Worm (Caenorhabditis elegans) whole organism, late embryonic: ENCODE results near the gene C14C11.2.

Experiments
- C08G9.2 ChIP-seq: sonication (generic microtip); optimal IDR thresholded peaks from 2 replicates; lab custom pipeline; 2016; ENCODE audit warnings: mild to moderate bottlenecking, missing genetic modification characterization, moderate library complexity, missing compliant biosample characterization
- C38D4.7 ChIP-seq: fragments of 200-800 bp; sonication (Bioruptor generic); optimal IDR thresholded peaks from 2 replicates; lab custom pipeline; 2018; ENCODE audit warnings: mild to moderate bottlenecking, missing genetic modification characterization, moderate library complexity, missing compliant biosample characterization
- F13H6.1 ChIP-seq: sonication (generic microtip); optimal IDR thresholded peaks from 2 replicates; lab custom pipeline; 2016; ENCODE audit warnings: missing genetic modification characterization, missing compliant biosample characterization
- K02D7.2 ChIP-seq: sonication (generic microtip); optimal IDR thresholded peaks from 2 replicates; lab custom pipeline; 2017; ENCODE audit warnings: mild to moderate bottlenecking, missing genetic modification characterization, missing compliant biosample characterization
- T23F11.4 ChIP-seq: fragments of 200-800 bp; sonication (Bioruptor generic); optimal IDR thresholded peaks from 2 replicates; lab custom pipeline; 2018; ENCODE audit warnings: mild to moderate bottlenecking, missing genetic modification characterization, missing compliant biosample characterization
- Y22D7AL.16 ChIP-seq: sonication (generic microtip); optimal IDR thresholded peaks from 2 replicates; lab custom pipeline; 2016; ENCODE audit warnings: missing genetic modification characterization, missing compliant biosample characterization
- ahr-1 ChIP-seq: sonication (generic microtip); optimal IDR thresholded peaks from 2 replicates; lab custom pipeline; 2016; ENCODE audit warnings: missing genetic modification characterization, missing compliant biosample characterization
- ceh-18 ChIP-seq: sonication (generic microtip); optimal IDR thresholded peaks from 2 replicates; lab custom pipeline; 2016; ENCODE audit warnings: missing genetic modification characterization, missing compliant biosample characterization
- ceh-2 ChIP-seq: sonication (generic microtip); optimal IDR thresholded peaks from 2 replicates; lab custom pipeline; 2016; ENCODE audit warnings: missing genotype, missing genetic modification characterization, missing compliant biosample characterization
- ceh-22 ChIP-seq: sonication (generic microtip); optimal IDR thresholded peaks from 2 replicates; lab custom pipeline; 2017; ENCODE audit warnings: missing biosample characterization, missing genetic modification characterization
- ceh-24 ChIP-seq: sonication (generic microtip); optimal IDR thresholded peaks from 2 replicates; lab custom pipeline; 2016; ENCODE audit warnings: mild to moderate bottlenecking, missing genetic modification characterization, missing compliant biosample characterization
- ceh-30 ChIP-seq: fragments of 150-350 bp; optimal IDR thresholded peaks from 2 replicates; lab custom pipeline; 2014; ENCODE audit warnings: missing biosample characterization, missing genetic modification characterization
- ceh-45 ChIP-seq: fragments of 200-800 bp; sonication (Bioruptor generic); IDR thresholded peaks from 2 replicates; pipeline ENCODE4 v1.3.6; 2022; ENCODE audit warnings: missing genetic modification reagents, missing genetic modification characterization, missing compliant biosample characterization
- ceh-6 ChIP-seq: fragments of 200-800 bp; sonication (Bioruptor generic); optimal IDR thresholded peaks from 2 replicates; lab custom pipeline; 2018; ENCODE audit warnings: mild to moderate bottlenecking, missing genetic modification characterization, missing compliant biosample characterization
- che-1 ChIP-seq: sonication (generic microtip); optimal IDR thresholded peaks from 2 replicates; lab custom pipeline; 2016; ENCODE audit warnings: mild to moderate bottlenecking, missing genetic modification characterization, missing compliant biosample characterization
- dmd-4 ChIP-seq: sonication (generic microtip); optimal IDR thresholded peaks from 2 replicates; lab custom pipeline; 2016; ENCODE audit warnings: borderline replicate concordance, missing genetic modification characterization, missing compliant biosample characterization
- elt-2 ChIP-seq: sonication (generic microtip); optimal IDR thresholded peaks from 2 replicates; lab custom pipeline; 2016; ENCODE audit warnings: missing genetic modification reagents, missing genetic modification characterization, missing compliant biosample characterization
- elt-4 ChIP-seq: sonication (generic microtip); optimal IDR thresholded peaks from 2 replicates; lab custom pipeline; 2016; ENCODE audit warnings: missing genetic modification characterization, missing compliant biosample characterization
- fkh-6 ChIP-seq: sonication (generic microtip); optimal IDR thresholded peaks from 2 replicates; lab custom pipeline; 2016; ENCODE audit warnings: missing genetic modification characterization, missing compliant biosample characterization
- gmeb-2 ChIP-seq: sonication (generic microtip); optimal IDR thresholded peaks from 2 replicates; lab custom pipeline; 2016; ENCODE audit warnings: missing genetic modification characterization, inconsistent platforms, missing compliant biosample characterization
- hlh-13 ChIP-seq: fragments of 200-800 bp; sonication (Bioruptor generic); optimal IDR thresholded peaks from 2 replicates; lab custom pipeline; 2018; ENCODE audit warnings: mild to moderate bottlenecking, missing genetic modification characterization, missing compliant biosample characterization
- hlh-15 ChIP-seq: sonication (generic microtip); optimal IDR thresholded peaks from 2 replicates; lab custom pipeline; 2016; ENCODE audit warnings: missing genetic modification characterization, missing compliant biosample characterization
- hlh-8 ChIP-seq: sonication (generic microtip); optimal IDR thresholded peaks from 2 replicates; lab custom pipeline; 2016; ENCODE audit warnings: missing genotype, missing genetic modification characterization, missing compliant biosample characterization
- lim-6 ChIP-seq: sonication (generic microtip); optimal IDR thresholded peaks from 2 replicates; lab custom pipeline; 2016; ENCODE audit warnings: missing genetic modification characterization, missing compliant biosample characterization
- lin-11 ChIP-seq: fragments of 200-800 bp; sonication (Bioruptor generic); optimal IDR thresholded peaks from 2 replicates; lab custom pipeline; 2018; ENCODE audit warnings: mild to moderate bottlenecking, missing genetic modification characterization, missing compliant biosample characterization
- mec-3 ChIP-seq: sonication (generic microtip); optimal IDR thresholded peaks from 2 replicates; lab custom pipeline; 2016; ENCODE audit warnings: borderline replicate concordance, missing genetic modification characterization, missing compliant biosample characterization
- nfya-1 ChIP-seq: sonication (generic microtip); optimal IDR thresholded peaks from 2 replicates; lab custom pipeline; 2017; ENCODE audit warnings: missing genetic modification characterization, mild to moderate bottlenecking, missing compliant biosample characterization, antibody characterized with exemption, moderate library complexity
- nhr-232 ChIP-seq: sonication (generic microtip); optimal IDR thresholded peaks from 2 replicates; lab custom pipeline; 2016; ENCODE audit warnings: missing genetic modification characterization, missing compliant biosample characterization
- pag-3 ChIP-seq: sonication (generic microtip); optimal IDR thresholded peaks from 2 replicates; lab custom pipeline; 2016; ENCODE audit warnings: missing compliant biosample characterization, missing genetic modification characterization, borderline replicate concordance
- pat-9 ChIP-seq: fragments of 200-800 bp; sonication (Bioruptor generic); optimal IDR thresholded peaks from 2 replicates; lab custom pipeline; 2018; ENCODE audit warnings: mild to moderate bottlenecking, missing genetic modification characterization, moderate library complexity, missing compliant biosample characterization
- pax-1 ChIP-seq: fragments of 150-350 bp; optimal IDR thresholded peaks from 2 replicates; lab custom pipeline; 2014; ENCODE audit warnings: missing biosample characterization, missing genetic modification characterization
- pha-2 ChIP-seq: sonication (generic microtip); optimal IDR thresholded peaks from 2 replicates; lab custom pipeline; 2017; ENCODE audit warnings: mild to moderate bottlenecking, missing genetic modification characterization, missing compliant biosample characterization
- pros-1 ChIP-seq: fragments of 150-350 bp; optimal IDR thresholded peaks from 2 replicates; lab custom pipeline; 2014; ENCODE audit warnings: missing biosample characterization, missing genetic modification reagents, missing genetic modification characterization
- ref-2 ChIP-seq: sonication (generic microtip); optimal IDR thresholded peaks from 2 replicates; lab custom pipeline; 2016; ENCODE audit warnings: missing genetic modification characterization, missing compliant biosample characterization
- sox-2 ChIP-seq: fragments of 200-800 bp; sonication (Bioruptor generic); IDR thresholded peaks from 2 replicates; pipeline ENCODE4 v1.3.6; 2022; ENCODE audit warnings: missing genetic modification reagents, missing genetic modification characterization, missing compliant biosample characterization
- tbx-2 ChIP-seq: sonication (generic microtip); optimal IDR thresholded peaks from 2 replicates; lab custom pipeline; 2016; ENCODE audit warnings: missing genetic modification characterization, missing compliant biosample characterization
- tbx-7 ChIP-seq: sonication (generic microtip); optimal IDR thresholded peaks from 2 replicates; lab custom pipeline; 2016; ENCODE audit warnings: missing genotype, missing genetic modification characterization, missing compliant biosample characterization
- unc-3 ChIP-seq, 2 experiments: fragments of 200-800 bp in 1 of 2; sonication (Bioruptor generic) in 1 of 2; sonication (generic microtip) in 1 of 2; conservative IDR thresholded peaks in 1 of 2; optimal IDR thresholded peaks in 1 of 2; 2 replicates each; pipeline versions ENCODE4 v1.3.6 to Lab custom; 2016 to 2022; ENCODE audit warnings: missing compliant biosample characterization in 2 of 2, missing genetic modification characterization in 2 of 2, missing genetic modification reagents in 1 of 2
- unc-86 ChIP-seq: sonication (generic microtip); optimal IDR thresholded peaks from 2 replicates; lab custom pipeline; 2016; ENCODE audit warnings: missing genetic modification characterization, missing compliant biosample characterization
- zip-5 ChIP-seq: sonication (generic microtip); optimal IDR thresholded peaks from 2 replicates; lab custom pipeline; 2016; ENCODE audit warnings: missing genetic modification characterization, missing compliant biosample characterization

C14C11.2 gene

ce11 chrV:5660604-5661209, at the start of gene C14C11.2, which contains the start of gene mut-14:
Gene C14C11.2 (plus strand): TSS chrV:5661159.
Gene mut-14 (minus strand): TSS chrV:5660704.
- TF ChIP-seq pag-3 (tag; lab: Kevin White, UChicago) (no peak), T23F11.4 (GFP tag; lab: Kevin White, UChicago) (no peak), gmeb-2 (tag; lab: Kevin White, UChicago) (no peak), tbx-2 (tag; lab: Kevin White, UChicago) (no peak), unc-3 (GFP tag; conservative IDR thresholded peaks at IDR 0.05; lab: Robert Waterston, UW) (no peak), unc-3 (tag; optimal IDR thresholded peaks at IDR 0.05; lab: Kevin White, UChicago) (no peak), unc-86 (no peak), ceh-30 (no peak), nhr-232 (tag; lab: Kevin White, UChicago) (no peak), fkh-6 (tag; lab: Kevin White, UChicago) (no peak), C08G9.2 (no peak), mec-3 (tag; lab: Kevin White, UChicago) (no peak), ceh-6 (GFP tag; lab: Kevin White, UChicago) (no peak), pax-1 (tag; lab: Kevin White, UChicago) (no peak), pat-9 (tag; lab: Kevin White, UChicago) (no peak), ceh-18 (tag; lab: Kevin White, UChicago) (no peak), ceh-22 (no peak)

DNA sequence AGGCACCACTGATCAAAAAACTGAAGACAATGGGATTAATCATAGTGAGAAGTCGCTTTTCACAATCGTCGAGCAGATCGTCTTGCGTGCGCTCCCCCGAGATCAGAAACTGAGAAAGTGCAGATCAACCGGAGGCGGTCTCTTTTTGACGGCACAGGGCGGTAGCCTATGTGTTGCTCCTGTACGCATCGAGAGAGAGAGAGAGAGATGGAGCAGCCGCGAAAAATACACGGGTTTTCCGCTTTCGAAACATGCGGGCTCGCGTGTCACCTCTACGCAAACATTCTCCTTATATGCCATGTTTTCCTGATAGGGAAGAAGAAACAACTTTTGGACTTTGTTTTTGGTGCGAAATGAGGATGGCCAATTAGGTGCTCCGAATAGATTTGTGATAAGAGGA, 47.9 kb upstream of the C14C11.2 start, which contains the start of gene lrpc-1:
Gene lrpc-1 (minus strand): TSS at position 101 of the 400 bp plus-strand sequence.
- no peak for TF ChIP-seq ceh-6 (GFP tag; lab: Kevin White, UChicago)
- TF ChIP-seq nfya-1 (tag; lab: Kevin White, UChicago) = no peak
- no peak for TF ChIP-seq hlh-15
- no peak for TF ChIP-seq ceh-30
- TF ChIP-seq elt-2 (tag; lab: Kevin White, UChicago) = no peak
- no peak for TF ChIP-seq C08G9.2
- no peak for TF ChIP-seq sox-2 (GFP tag; lab: Robert Waterston, UW)
- TF ChIP-seq unc-3 (GFP tag; conservative IDR thresholded peaks at IDR 0.05; lab: Robert Waterston, UW) = no peak
- TF ChIP-seq unc-3 (tag; optimal IDR thresholded peaks at IDR 0.05; lab: Kevin White, UChicago) = no peak
- TF ChIP-seq lim-6 (tag; lab: Kevin White, UChicago) = no peak
- no peak for TF ChIP-seq Y22D7AL.16
- no peak for TF ChIP-seq K02D7.2 (tag; lab: Kevin White, UChicago)
- TF ChIP-seq elt-4 (tag; lab: Kevin White, UChicago) = no peak
- no peak for TF ChIP-seq ceh-45 (GFP tag; lab: Robert Waterston, UW)
- TF ChIP-seq che-1 (tag; lab: Kevin White, UChicago) = no peak
- TF ChIP-seq C38D4.7 (GFP tag; lab: Kevin White, UChicago) = no peak
- TF ChIP-seq ceh-24 (tag; lab: Kevin White, UChicago) = no peak
- TF ChIP-seq dmd-4 (tag; lab: Kevin White, UChicago) = no peak
- TF ChIP-seq ahr-1 (tag; lab: Kevin White, UChicago) = no peak
- no peak for TF ChIP-seq lin-11 (tag; lab: Kevin White, UChicago)
- TF ChIP-seq pros-1 (tag; lab: Kevin White, UChicago) = no peak

ce11 chrV:5614724-5615123, 46.2 kb upstream of the C14C11.2 start, which contains the start of gene M03E7.3:
Gene M03E7.3 (plus strand): TSS chrV:5615024.
- TF ChIP-seq gmeb-2 (tag; lab: Kevin White, UChicago) = no peak
- TF ChIP-seq unc-86 = no peak
- TF ChIP-seq C08G9.2 = no peak
- no peak for TF ChIP-seq elt-4 (tag; lab: Kevin White, UChicago)
- no peak for TF ChIP-seq sox-2 (GFP tag; lab: Robert Waterston, UW)
- no peak for TF ChIP-seq lin-11 (tag; lab: Kevin White, UChicago)
- TF ChIP-seq F13H6.1 (tag; lab: Kevin White, UChicago) = no peak
- no peak for TF ChIP-seq tbx-7 (tag; lab: Kevin White, UChicago)
- TF ChIP-seq zip-5 (tag; lab: Kevin White, UChicago) = no peak
- TF ChIP-seq hlh-8 (tag; lab: Kevin White, UChicago) = no peak
- no peak for TF ChIP-seq ceh-6 (GFP tag; lab: Kevin White, UChicago)
- TF ChIP-seq fkh-6 (tag; lab: Kevin White, UChicago) = no peak
- TF ChIP-seq dmd-4 (tag; lab: Kevin White, UChicago) = no peak
- no peak for TF ChIP-seq ref-2
- no peak for TF ChIP-seq pha-2 (tag; lab: Kevin White, UChicago)
- TF ChIP-seq lim-6 (tag; lab: Kevin White, UChicago) = no peak
- no peak for TF ChIP-seq hlh-13 (GFP tag; lab: Kevin White, UChicago)
- no peak for TF ChIP-seq K02D7.2 (tag; lab: Kevin White, UChicago)
- no peak for TF ChIP-seq ceh-2 (tag; lab: Kevin White, UChicago)
